Worm (Caenorhabditis elegans) whole organism, L1 larva: ENCODE data around the gene F32D1.3.

Experiments used
- aha-1 ChIP-seq: fragments of 150-350 bp; optimal IDR thresholded peaks from 2 replicates; lab custom pipeline; 2014; ENCODE audit warnings: missing biosample characterization, missing genetic modification characterization
- alr-1 ChIP-seq: fragments of 200-800 bp; sonication (Bioruptor generic); optimal IDR thresholded peaks from 2 replicates; lab custom pipeline; 2018; ENCODE audit warnings: borderline replicate concordance, mild to moderate bottlenecking, missing genetic modification characterization, missing compliant biosample characterization
- aly-2 ChIP-seq: fragments of 150-350 bp; optimal IDR thresholded peaks from 2 replicates; lab custom pipeline; 2014; ENCODE audit warnings: missing biosample characterization, missing genetic modification characterization
- blmp-1 ChIP-seq: fragments of 150-350 bp; optimal IDR thresholded peaks from 2 replicates; lab custom pipeline; 2014; ENCODE audit warnings: missing biosample characterization, missing genetic modification characterization
- ceh-63 ChIP-seq: fragments of 200-800 bp; sonication (Bioruptor generic); optimal IDR thresholded peaks from 2 replicates; lab custom pipeline; 2018; ENCODE audit warnings: mild to moderate bottlenecking, missing genetic modification characterization, missing compliant biosample characterization
- ceh-8 ChIP-seq: fragments of 200-800 bp; sonication (Bioruptor generic); optimal IDR thresholded peaks from 2 replicates; lab custom pipeline; 2018; ENCODE audit warnings: mild to moderate bottlenecking, missing genetic modification characterization, moderate library complexity, missing compliant biosample characterization
- ceh-82 ChIP-seq, 3 experiments: fragments of 150-350 bp in 1 of 3; sonication (generic microtip) in 2 of 3; optimal IDR thresholded peaks; 2 replicates each; lab custom pipeline; 2014 to 2017; ENCODE audit warnings: missing biosample characterization in 3 of 3, missing genetic modification characterization in 3 of 3
- ceh-88 ChIP-seq: fragments of 200-800 bp; sonication (Bioruptor generic); IDR thresholded peaks from 2 replicates; pipeline ENCODE4 v1.3.6; 2022; ENCODE audit warnings: missing genetic modification characterization, missing compliant biosample characterization
- ces-1 ChIP-seq: fragments of 150-350 bp; optimal IDR thresholded peaks from 2 replicates; lab custom pipeline; 2014; ENCODE audit warnings: missing biosample characterization, missing genetic modification reagents, missing genetic modification characterization
- dpl-1 ChIP-seq, 3 experiments: fragments of 150-350 bp in 2 of 3; sonication (generic microtip) in 1 of 3; optimal IDR thresholded peaks; 2 replicates each; lab custom pipeline; 2014 to 2017; ENCODE audit warnings: missing biosample characterization in 3 of 3, missing genetic modification characterization in 3 of 3, missing genetic modification reagents in 3 of 3
- dsc-1 ChIP-seq: sonication (generic microtip); optimal IDR thresholded peaks from 2 replicates; lab custom pipeline; 2016; ENCODE audit warnings: mild to moderate bottlenecking, missing genetic modification characterization, missing compliant biosample characterization
- efl-1 ChIP-seq, 4 experiments: fragments of 150-350 bp; optimal IDR thresholded peaks in 3 of 4; peaks in 1 of 4; 1 replicate in 1 of 4; 2 replicates in 3 of 4; lab custom pipeline; 2014; ENCODE audit warnings: missing biosample characterization in 2 of 4, missing genetic modification characterization in 2 of 4, missing genetic modification reagents in 2 of 4
- efl-3 ChIP-seq: fragments of 200-800 bp; sonication (Bioruptor generic); optimal IDR thresholded peaks from 2 replicates; lab custom pipeline; 2018; ENCODE audit warnings: mild to moderate bottlenecking, missing genetic modification characterization, missing compliant biosample characterization
- egl-27 ChIP-seq, 2 experiments: fragments of 150-350 bp in 1 of 2; sonication (generic microtip); optimal IDR thresholded peaks; 3 replicates each; lab custom pipeline; 2017 to 2018; ENCODE audit warnings: missing biosample characterization in 2 of 2, missing genetic modification characterization in 2 of 2, missing genetic modification reagents in 2 of 2
- elt-2 ChIP-seq: sonication (generic microtip); optimal IDR thresholded peaks from 2 replicates; lab custom pipeline; 2016; ENCODE audit warnings: missing genetic modification characterization, mild to moderate bottlenecking, inconsistent platforms, missing compliant biosample characterization, missing genetic modification reagents
- elt-3 ChIP-seq, 6 experiments: fragments of 150-350 bp in 1 of 6; sonication (generic microtip); optimal IDR thresholded peaks; 2 replicates each; lab custom pipeline; 2017 to 2018; ENCODE audit warnings: missing biosample characterization in 6 of 6, missing genetic modification characterization in 6 of 6, inconsistent platforms in 1 of 6
- grh-1 ChIP-seq: fragments of 200-800 bp; sonication (Bioruptor generic); IDR thresholded peaks from 2 replicates; pipeline ENCODE4 v1.3.6; 2022; ENCODE audit warnings: missing genetic modification reagents, missing genetic modification characterization, missing compliant biosample characterization
- hpl-2 ChIP-seq: fragments of 150-350 bp; optimal IDR thresholded peaks from 2 replicates; lab custom pipeline; 2014; ENCODE audit warnings: missing biosample characterization, missing genetic modification reagents, missing genetic modification characterization
- jun-1 ChIP-seq: fragments of 150-350 bp; optimal IDR thresholded peaks from 2 replicates; lab custom pipeline; 2014; ENCODE audit warnings: missing biosample characterization, missing genetic modification reagents, missing genetic modification characterization
- lin-13 ChIP-seq: fragments of 150-350 bp; optimal IDR thresholded peaks from 2 replicates; lab custom pipeline; 2014; ENCODE audit warnings: missing biosample characterization, missing genetic modification reagents, missing genetic modification characterization
- lin-14 ChIP-seq: fragments of 200-800 bp; sonication (Bioruptor generic); optimal IDR thresholded peaks from 2 replicates; lab custom pipeline; 2018; ENCODE audit warnings: mild to moderate bottlenecking, missing genetic modification characterization, moderate library complexity, missing compliant biosample characterization
- lir-3 ChIP-seq: sonication (generic microtip); optimal IDR thresholded peaks from 2 replicates; lab custom pipeline; 2016; ENCODE audit warnings: mild to moderate bottlenecking, missing genetic modification characterization, moderate library complexity, missing compliant biosample characterization; ENCODE audit not compliant: poor library complexity
- lsy-2 ChIP-seq, 2 experiments: fragments of 150-350 bp; optimal IDR thresholded peaks; 2 replicates each; lab custom pipeline; 2014; ENCODE audit warnings: missing biosample characterization in 2 of 2, missing genetic modification characterization in 2 of 2
- mep-1 ChIP-seq: fragments of 150-350 bp; optimal IDR thresholded peaks from 2 replicates; lab custom pipeline; 2014; ENCODE audit warnings: missing biosample characterization, missing genetic modification characterization
- nhr-237 ChIP-seq: fragments of 150-350 bp; optimal IDR thresholded peaks from 2 replicates; lab custom pipeline; 2014; ENCODE audit warnings: missing biosample characterization, missing genetic modification characterization
- nhr-47 ChIP-seq: sonication (generic microtip); optimal IDR thresholded peaks from 2 replicates; lab custom pipeline; 2016; ENCODE audit warnings: mild to moderate bottlenecking, missing genetic modification characterization, moderate library complexity, missing compliant biosample characterization
- nhr-71 ChIP-seq: sonication (generic microtip); optimal IDR thresholded peaks from 2 replicates; lab custom pipeline; 2016; ENCODE audit warnings: mild to moderate bottlenecking, missing genetic modification characterization, moderate library complexity, missing compliant biosample characterization
- nhr-90 ChIP-seq: sonication (generic microtip); optimal IDR thresholded peaks from 2 replicates; lab custom pipeline; 2016; ENCODE audit warnings: mild to moderate bottlenecking, missing genetic modification characterization, missing compliant biosample characterization; ENCODE audit not compliant: poor library complexity
- pag-3 ChIP-seq: sonication (generic microtip); optimal IDR thresholded peaks from 2 replicates; lab custom pipeline; 2017; ENCODE audit warnings: missing genetic modification characterization, mild to moderate bottlenecking, missing compliant biosample characterization, antibody characterized with exemption, borderline replicate concordance; ENCODE audit not compliant: insufficient read depth
- pqm-1 ChIP-seq: sonication (generic microtip); optimal IDR thresholded peaks from 3 replicates; lab custom pipeline; 2017; ENCODE audit warnings: missing biosample characterization, missing genetic modification characterization
- rnt-1 ChIP-seq: sonication (generic microtip); optimal IDR thresholded peaks from 2 replicates; lab custom pipeline; 2016; ENCODE audit warnings: mild to moderate bottlenecking, missing genetic modification characterization, moderate library complexity, missing compliant biosample characterization
- sptf-1 ChIP-seq: fragments of 150-350 bp; optimal IDR thresholded peaks from 2 replicates; lab custom pipeline; 2014; ENCODE audit warnings: missing biosample characterization, missing genetic modification characterization
- sup-37 ChIP-seq: fragments of 200-800 bp; sonication (Bioruptor generic); optimal IDR thresholded peaks from 2 replicates; lab custom pipeline; 2018; ENCODE audit warnings: mild to moderate bottlenecking, missing genetic modification characterization, missing compliant biosample characterization
- tbx-2 ChIP-seq: sonication (generic microtip); optimal IDR thresholded peaks from 2 replicates; lab custom pipeline; 2016; ENCODE audit warnings: missing genetic modification characterization, missing compliant biosample characterization
- unc-62 ChIP-seq: fragments of 150-350 bp; optimal IDR thresholded peaks from 2 replicates; lab custom pipeline; 2014; ENCODE audit warnings: missing biosample characterization, missing genetic modification reagents, missing genetic modification characterization
- unc-98 ChIP-seq: fragments of 200-800 bp; sonication (Bioruptor generic); IDR thresholded peaks from 2 replicates; pipeline ENCODE4 v1.3.6; 2022; ENCODE audit warnings: missing genetic modification characterization, missing compliant biosample characterization
- zip-4 ChIP-seq: fragments of 200-800 bp; sonication (Bioruptor generic); optimal IDR thresholded peaks from 2 replicates; lab custom pipeline; 2018; ENCODE audit warnings: mild to moderate bottlenecking, missing genetic modification characterization, moderate library complexity, missing compliant biosample characterization

Gene F32D1.3

DNA sequence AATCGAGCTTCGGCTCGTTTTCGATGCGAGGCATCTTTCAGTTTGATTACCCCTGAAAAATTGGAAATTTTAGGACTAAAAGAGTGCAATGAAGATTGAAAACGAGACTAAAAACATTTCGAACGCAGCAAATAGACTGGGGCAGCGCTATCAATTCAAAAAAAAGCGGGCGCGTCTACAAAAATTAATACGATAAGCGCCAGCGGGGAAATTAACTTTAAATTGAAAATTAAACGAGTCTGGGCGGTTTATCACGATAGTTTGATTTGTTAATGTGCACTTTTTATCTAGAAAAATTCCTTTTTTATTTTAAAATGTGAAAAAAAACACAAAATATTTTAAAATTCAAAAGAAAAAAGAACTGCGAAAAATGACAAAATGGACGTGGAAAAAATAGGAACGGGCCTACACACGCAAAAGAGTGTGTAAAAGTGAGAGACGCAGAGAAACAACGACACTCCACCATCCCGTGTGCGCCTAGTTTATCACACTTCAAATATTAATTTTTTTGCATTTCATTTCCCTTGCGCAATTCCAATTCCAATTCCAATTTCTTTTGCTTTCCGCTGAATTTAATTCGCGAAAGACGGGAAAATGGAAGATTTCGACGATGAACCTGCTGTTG, 10.1 kb upstream of the F32D1.3 start, which contains the start of the genes gmpr-1 and fipp-1 (continued):
- TF ChIP-seq lin-13 (GFP tag; lab: Kevin White, UChicago) = no peak
- TF ChIP-seq egl-27 (tag; optimal IDR thresholded peaks at IDR 0.05; lab: Kevin White, UChicago) = no peak

DNA sequence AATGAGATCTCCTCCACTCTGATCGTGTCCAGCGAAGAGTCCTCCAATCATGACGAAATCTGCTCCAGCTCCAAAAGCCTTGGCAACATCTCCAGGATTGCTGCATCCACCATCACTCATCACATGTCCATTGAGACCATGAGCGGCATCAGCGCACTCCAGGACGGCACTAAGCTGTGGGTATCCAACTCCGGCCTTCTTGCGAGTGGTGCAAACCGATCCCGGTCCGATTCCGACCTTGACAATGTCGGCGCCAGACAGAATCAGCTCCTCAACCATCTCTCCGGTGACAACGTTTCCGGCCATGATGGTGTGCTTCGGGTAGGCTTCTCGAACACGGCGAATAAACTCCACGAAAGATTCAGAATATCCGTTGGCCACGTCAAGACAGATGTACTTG, 9.1 kb upstream of the F32D1.3 start:
- peak; percentile 81 for TF ChIP-seq alr-1 (tag; lab: Kevin White, UChicago)
- TF ChIP-seq aly-2 (tag; lab: Kevin White, UChicago) = no peak
- TF ChIP-seq, all 84 proteins: peak for 1

DNA sequence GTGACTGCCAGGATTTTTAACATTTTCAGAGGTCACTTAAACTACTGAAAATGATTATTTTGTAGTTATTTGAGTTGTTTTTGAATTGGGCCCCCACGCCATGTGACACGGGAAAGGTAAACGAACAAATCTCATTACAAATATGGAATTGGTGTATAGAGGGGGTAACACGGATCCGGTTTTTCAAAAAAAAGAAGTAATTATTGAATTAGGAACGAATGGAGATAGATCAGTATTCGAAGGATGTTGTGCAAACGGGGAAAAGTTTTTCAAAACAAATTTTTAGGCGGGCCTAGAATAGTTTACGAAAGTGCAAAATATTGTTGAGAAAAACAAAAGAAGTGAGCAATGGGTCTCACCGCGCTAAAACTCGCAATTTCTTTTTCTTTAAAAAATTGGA, 5.1 kb upstream of the F32D1.3 start, which contains the start of gene F32D1.11:
Gene F32D1.11, minus strand, starts transcription at position 101 of the 400 bp plus-strand sequence.
- no peak for TF ChIP-seq dpl-1 (GFP tag; optimal IDR thresholded peaks at IDR 0.05; lab: Kevin White, UChicago)
- TF ChIP-seq efl-1 (optimal IDR thresholded peaks at IDR 0.05; lab: Kevin White, UChicago) = no peak
- TF ChIP-seq efl-1 (GFP tag; optimal IDR thresholded peaks at IDR 0.05 in 1 of 2; lab: Kevin White, UChicago) = peak in 1 of 2 experiments; percentile 26

DNA sequence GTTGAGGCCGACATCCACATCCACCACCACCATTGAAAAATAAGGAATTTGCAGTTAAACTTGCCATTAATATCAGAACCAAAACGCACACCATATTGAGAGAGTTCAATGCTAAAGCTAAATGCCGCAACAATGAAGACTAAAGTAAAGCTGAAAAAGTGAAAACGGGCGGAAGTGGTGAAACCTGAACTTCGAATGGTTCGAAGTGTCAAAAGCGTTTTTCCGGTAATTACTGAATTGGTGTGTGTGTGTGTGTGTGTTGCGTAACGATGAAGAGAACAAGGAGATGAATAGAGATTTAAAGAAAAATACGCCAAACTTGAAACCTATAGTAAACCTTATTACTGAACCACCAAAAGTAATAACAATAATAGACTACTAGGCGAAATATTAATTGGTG, 3.1 kb upstream of the F32D1.3 start, which contains the start of gene grl-13:
Gene grl-13, minus strand, starts transcription at position 101 of the 400 bp plus-strand sequence.
- TF ChIP-seq ceh-82 (tag; optimal IDR thresholded peaks at IDR 0.05; lab: Kevin White, UChicago) (no peak), pqm-1 (no peak), unc-62 (GFP tag; lab: Kevin White, UChicago) (no peak), grh-1 (no peak), ceh-63 (GFP tag; lab: Kevin White, UChicago) (no peak), elt-2 (tag; lab: Kevin White, UChicago) (no peak)

DNA sequence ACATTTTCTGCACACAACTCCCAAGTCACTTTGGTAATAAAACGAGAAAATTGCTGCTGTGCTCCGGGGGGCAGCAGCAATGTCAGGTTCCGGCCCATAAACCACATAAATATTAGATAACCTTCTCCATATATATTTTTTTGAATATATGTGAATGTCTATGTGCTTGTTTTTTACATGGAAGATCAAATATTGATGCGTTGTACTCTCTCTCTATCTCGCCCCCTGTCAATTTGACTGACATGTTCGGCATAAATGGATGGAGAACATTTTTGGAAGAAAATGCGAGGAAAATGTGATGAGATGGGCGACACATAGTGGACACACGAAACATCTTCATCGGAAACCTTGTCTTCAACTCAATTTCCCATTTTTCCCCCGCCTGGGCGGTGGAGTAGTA, 1.4 kb downstream of the F32D1.3 start:
- TF ChIP-seq sup-37 (GFP tag; lab: Kevin White, UChicago) = no peak
- peak; percentile 46 for TF ChIP-seq lin-14 (GFP tag; lab: Kevin White, UChicago)

DNA sequence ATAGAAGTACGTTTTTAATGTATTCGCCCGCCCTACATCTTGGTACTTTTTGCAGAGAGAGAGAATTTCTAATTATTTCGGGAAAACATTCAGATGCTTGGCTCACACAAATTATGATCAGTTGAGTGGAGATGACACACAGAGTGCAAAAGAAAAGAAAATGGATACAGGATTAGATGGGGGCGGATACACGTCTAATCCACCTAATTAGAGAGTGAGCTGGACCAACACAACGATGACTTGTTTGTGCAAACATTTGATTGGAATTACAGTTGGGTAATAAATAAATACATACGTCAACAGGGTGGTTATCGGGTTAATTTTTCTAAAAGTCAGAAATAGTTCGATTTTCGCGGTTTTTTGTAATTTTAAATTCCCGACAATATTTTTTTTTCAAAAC, 2.2 kb downstream of the F32D1.3 start:
- TF ChIP-seq nhr-237 (tag; lab: Kevin White, UChicago) (no peak), ceh-88 (GFP tag; lab: Robert Waterston, UW) (no peak), aha-1 (no peak), lin-14 (GFP tag; lab: Kevin White, UChicago) (peak; percentile 37), pqm-1 (no peak), unc-98 (no peak), dsc-1 (peak; percentile 74)
- TF ChIP-seq, all 84 proteins: peak for 2

DNA sequence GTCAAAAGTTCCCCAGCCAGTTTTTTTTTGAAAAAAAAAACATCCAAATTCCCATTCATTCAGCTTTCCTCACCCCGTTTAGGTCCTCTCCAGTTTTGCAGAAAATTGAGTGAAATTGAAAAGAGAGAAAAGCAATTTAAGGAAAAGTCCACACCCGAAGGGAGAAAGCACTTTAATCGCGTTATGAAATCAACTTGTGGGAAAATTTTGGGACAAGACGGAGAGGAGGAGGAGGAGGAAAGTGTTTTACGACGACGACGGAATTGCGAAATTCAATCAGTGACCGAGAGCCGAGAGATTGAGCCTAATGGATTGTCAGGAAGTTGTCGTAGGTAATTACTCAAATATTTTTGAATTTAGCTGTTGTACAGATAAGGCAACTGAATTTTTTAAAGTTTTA, 4.0 kb downstream of the F32D1.3 start:
- peak in 2 of 3 experiments; percentile 15 to 56 for TF ChIP-seq ceh-82 (tag; optimal IDR thresholded peaks at IDR 0.05; lab: Kevin White, UChicago)
- TF ChIP-seq elt-3 (tag; optimal IDR thresholded peaks at IDR 0.05; lab: Kevin White, UChicago) = no peak
- TF ChIP-seq sup-37 (GFP tag; lab: Kevin White, UChicago) = no peak
- no peak for TF ChIP-seq sptf-1 (tag; lab: Kevin White, UChicago)
- peak; percentile 80 for TF ChIP-seq lin-14 (GFP tag; lab: Kevin White, UChicago)
- TF ChIP-seq tbx-2 (tag; lab: Kevin White, UChicago) = peak; percentile 64
- peak; percentile 7 for TF ChIP-seq mep-1 (tag; lab: Kevin White, UChicago)
- TF ChIP-seq pag-3 = no peak
- TF ChIP-seq ces-1 (GFP tag; lab: Kevin White, UChicago) = peak; percentile 36
- TF ChIP-seq nhr-71 = peak; percentile 46
- TF ChIP-seq nhr-47 = peak; percentile 22
- no peak for TF ChIP-seq lir-3 (tag; lab: Kevin White, UChicago)
- no peak for TF ChIP-seq efl-3 (GFP tag; lab: Kevin White, UChicago)
- TF ChIP-seq unc-98 = no peak
- peak in 1 of 2 experiments; percentile 36 for TF ChIP-seq lsy-2 (tag; optimal IDR thresholded peaks at IDR 0.05; lab: Kevin White, UChicago)
- TF ChIP-seq ceh-63 (GFP tag; lab: Kevin White, UChicago) = no peak
- TF ChIP-seq lin-13 (GFP tag; lab: Kevin White, UChicago) = no peak
- TF ChIP-seq zip-4 = no peak
- TF ChIP-seq hpl-2 (GFP tag; lab: Kevin White, UChicago) = no peak
- peak; percentile 6 for TF ChIP-seq rnt-1 (tag; lab: Kevin White, UChicago)
- TF ChIP-seq jun-1 (tag; lab: Kevin White, UChicago) = no peak
- no peak for TF ChIP-seq nhr-90 (tag; lab: Kevin White, UChicago)
- TF ChIP-seq ceh-8 (GFP tag; lab: Kevin White, UChicago) = peak; percentile 49
- peak; percentile 93 for TF ChIP-seq blmp-1 (tag; lab: Kevin White, UChicago)
